Fruit fly (Drosophila melanogaster): Measurements from ENCODE around the gene nrv2.

The nrv2 gene

dm6 chr2L:6841349-6841748 lies 42.7 kb upstream of the nrv2 start (continued):
- TF ChIP-seq BEAF-32 (GFP tag; optimal IDR thresholded peaks at IDR 0.05) (no peak), CG4820 (GFP tag; optimal IDR thresholded peaks at IDR 0.05) (peak; percentile 85), cato (GFP tag; optimal IDR thresholded peaks at IDR 0.05; ENCODE audit: borderline replicate concordance) (peak; percentile 22), CG13123 (GFP tag; optimal IDR thresholded peaks at IDR 0.05) (peak; percentile 41), Gug (GFP tag; IDR thresholded peaks at IDR 0.05) (peak; percentile 60; the same call in 2 of the 4 replicates), CG10431 (GFP tag; optimal IDR thresholded peaks at IDR 0.05) (no peak), CG17802 (tag; optimal IDR thresholded peaks at IDR 0.05) (peak; percentile 61), Hmx (GFP tag; optimal IDR thresholded peaks at IDR 0.05) (no peak), CG9876 (GFP tag; optimal IDR thresholded peaks at IDR 0.05) (peak; percentile 48), caup (GFP tag; optimal IDR thresholded peaks at IDR 0.05; ENCODE audit: severe bottlenecking) (peak; percentile 28), gcm (GFP tag; optimal IDR thresholded peaks at IDR 0.05) (peak; percentile 75), Nf-YC (tag; optimal IDR thresholded peaks at IDR 0.05) (peak; percentile 64), CG14441 (GFP tag; IDR thresholded peaks at IDR 0.05) (peak; percentile 50; the same call in 1 of the 2 replicates), so (GFP tag; IDR thresholded peaks at IDR 0.05) (peak; percentile 53; the same call in 1 of the 3 replicates), pita (GFP tag; optimal IDR thresholded peaks at IDR 0.05) (no peak), Lhr (GFP tag; optimal IDR thresholded peaks at IDR 0.05) (peak; percentile 71), CG7928 (GFP tag; optimal IDR thresholded peaks at IDR 0.05) (no peak), Rfx (GFP tag; IDR thresholded peaks at IDR 0.05) (peak; percentile 55; the same call in 1 of the 2 replicates), HLH3B (GFP tag; IDR thresholded peaks at IDR 0.05) (peak; percentile 74), unpg (GFP tag; optimal IDR thresholded peaks at IDR 0.05) (peak; percentile 78), H2.0 (GFP tag; IDR thresholded peaks at IDR 0.05) (peak; percentile 55), dan (GFP tag; IDR thresholded peaks at IDR 0.05) (peak; percentile 69), Bdp1 (GFP tag; optimal IDR thresholded peaks at IDR 0.05) (peak; percentile 53), wor (GFP tag; IDR thresholded peaks at IDR 0.05) (peak; percentile 37; the same call in 1 of the 2 replicates), usp (GFP tag; optimal IDR thresholded peaks at IDR 0.05) (no peak), CG1024 (GFP tag; IDR thresholded peaks at IDR 0.05) (peak; percentile 80), aop (GFP tag; IDR thresholded peaks at IDR 0.05) (no peak), gro (GFP tag; optimal IDR thresholded peaks at IDR 0.05) (no peak), eyg (GFP tag; optimal IDR thresholded peaks at IDR 0.05) (no peak), NC2β (GFP tag; optimal IDR thresholded peaks at IDR 0.05) (peak; percentile 69), fu2 (GFP tag; optimal IDR thresholded peaks at IDR 0.05) (peak; percentile 10), Oli (tag; optimal IDR thresholded peaks at IDR 0.05) (peak; percentile 74), chn (GFP tag; optimal IDR thresholded peaks at IDR 0.05) (peak; percentile 80), nerfin-1 (tag; optimal IDR thresholded peaks at IDR 0.05) (peak; percentile 81), CG11093 (GFP tag; IDR thresholded peaks at IDR 0.05) (peak; percentile 69), CG11398 (GFP tag; optimal IDR thresholded peaks at IDR 0.05) (peak; percentile 62), E2f1 (GFP tag; IDR thresholded peaks at IDR 0.05) (peak; percentile 65), lov (optimal IDR thresholded peaks at IDR 0.05) (no peak), lov (GFP tag; IDR thresholded peaks at IDR 0.05) (peak; percentile 82; the same call in 2 of the 3 replicates), CG8359 (GFP tag; optimal IDR thresholded peaks at IDR 0.05; ENCODE audit: borderline replicate concordance) (peak; percentile 50), Mes4 (GFP tag; optimal IDR thresholded peaks at IDR 0.05) (peak; percentile 68), Hr78 (GFP tag; optimal IDR thresholded peaks at IDR 0.05) (peak in 1 of 2 experiments; percentile 2), CG6654 (GFP tag; optimal IDR thresholded peaks at IDR 0.05) (peak; percentile 50), bigmax (GFP tag; optimal IDR thresholded peaks at IDR 0.05) (no peak), gsb-n (tag; optimal IDR thresholded peaks at IDR 0.05) (peak; percentile 91), E2f2 (GFP tag; IDR thresholded peaks at IDR 0.05) (peak; percentile 20; the same call in 1 of the 2 replicates), hbn (GFP tag; IDR thresholded peaks at IDR 0.05; ENCODE audit: partially characterized antibody) (no peak), wek (GFP tag; optimal IDR thresholded peaks at IDR 0.05) (peak; percentile 19), Med (GFP tag) (peak; percentile 92), psq (GFP tag; optimal IDR thresholded peaks at IDR 0.05) (peak; percentile 3), Kr (GFP tag; optimal IDR thresholded peaks at IDR 0.05) (peak; percentile 67)
